Fruit fly (Drosophila melanogaster) whole organism: ENCODE data around the gene CG13012.

Experiments used
- CG8478 ChIP-seq: fragments of >200 bp; optimal IDR thresholded peaks from 2 replicates; lab custom pipeline; 2018; ENCODE audit warnings: inconsistent platforms
- Dll ChIP-seq: fragments of >200 bp; optimal IDR thresholded peaks from 2 replicates; lab custom pipeline; 2017
- pan ChIP-seq: fragments of >200 bp; optimal IDR thresholded peaks from 2 replicates; lab custom pipeline; 2017
- psq ChIP-seq: fragments of >200 bp; optimal IDR thresholded peaks from 2 replicates; lab custom pipeline; 2017
- usp ChIP-seq: fragments of >200 bp; optimal IDR thresholded peaks from 2 replicates; lab custom pipeline; 2017; ENCODE audit warnings: missing biosample characterization, missing genetic modification characterization, mixed read lengths

dm6 chrX:16688106-16688459 is 11.5 kb upstream of the CG13012 start:
- TF ChIP-seq CG8478 (lab: Kevin White, UChicago) (no peak), pan (lab: Kevin White, UChicago) (no peak), usp (GFP tag; lab: Kevin White, UChicago) (no peak), Dll (no peak), psq (lab: Kevin White, UChicago) (no peak)
